Worm (Caenorhabditis elegans) whole organism, L3 larva: ENCODE measurements around the gene fbxc-17.
"Not testable (repeated sequence)": the region's sequence is repeated elsewhere in the genome, so short reads cannot be mapped to it uniquely, and the experiment has no call there.

Experiments
- ZK546.5 ChIP-seq: sonication (generic microtip); optimal IDR thresholded peaks from 2 replicates; lab custom pipeline; 2017; ENCODE audit warnings: missing biosample characterization, missing genetic modification characterization
- aly-2 ChIP-seq: fragments of 150-350 bp; optimal IDR thresholded peaks from 2 replicates; lab custom pipeline; 2014; ENCODE audit warnings: missing biosample characterization, missing genetic modification characterization
- ama-1 ChIP-seq: fragments of 150-350 bp; optimal IDR thresholded peaks from 2 replicates; lab custom pipeline; 2018
- ceh-16 ChIP-seq: sonication (generic microtip); optimal IDR thresholded peaks from 2 replicates; lab custom pipeline; 2017; ENCODE audit warnings: missing biosample characterization, missing genetic modification characterization
- ceh-28 ChIP-seq: fragments of 150-350 bp; optimal IDR thresholded peaks from 2 replicates; lab custom pipeline; 2014; ENCODE audit warnings: missing biosample characterization, missing genetic modification reagents, missing genetic modification characterization
- ceh-82 ChIP-seq: fragments of 150-350 bp; optimal IDR thresholded peaks from 2 replicates; lab custom pipeline; 2014; ENCODE audit warnings: missing biosample characterization, missing genetic modification characterization
- ceh-9 ChIP-seq: sonication (generic microtip); optimal IDR thresholded peaks from 2 replicates; lab custom pipeline; 2018; ENCODE audit warnings: missing biosample characterization, missing genetic modification characterization
- egl-27 ChIP-seq: sonication (generic microtip); optimal IDR thresholded peaks from 4 replicates; lab custom pipeline; 2017; ENCODE audit warnings: missing biosample characterization, missing genetic modification reagents, missing genetic modification characterization
- elt-2 ChIP-seq: sonication (generic microtip); optimal IDR thresholded peaks from 2 replicates; lab custom pipeline; 2016; ENCODE audit warnings: missing genetic modification reagents, mild to moderate bottlenecking, missing genetic modification characterization, missing compliant biosample characterization
- elt-3 ChIP-seq, 3 experiments: fragments of 150-350 bp in 1 of 3; sonication (generic microtip) in 2 of 3; optimal IDR thresholded peaks; 2 replicates in 2 of 3; 4 replicates in 1 of 3; lab custom pipeline; 2014 to 2017; ENCODE audit warnings: missing biosample characterization in 3 of 3, missing genetic modification characterization in 3 of 3
- jun-1 ChIP-seq: fragments of 150-350 bp; optimal IDR thresholded peaks from 2 replicates; lab custom pipeline; 2014; ENCODE audit warnings: missing biosample characterization, missing genetic modification reagents, missing genetic modification characterization
- nhr-237 ChIP-seq: fragments of 150-350 bp; optimal IDR thresholded peaks from 2 replicates; lab custom pipeline; 2014; ENCODE audit warnings: missing biosample characterization, missing genetic modification characterization
- nhr-28 ChIP-seq: fragments of 150-350 bp; optimal IDR thresholded peaks from 2 replicates; lab custom pipeline; 2014; ENCODE audit warnings: missing biosample characterization, missing genetic modification characterization
- nhr-67 ChIP-seq: fragments of 150-350 bp; optimal IDR thresholded peaks from 2 replicates; lab custom pipeline; 2014; ENCODE audit warnings: missing biosample characterization, missing genetic modification characterization
- nhr-76 ChIP-seq: fragments of 150-350 bp; sonication (generic microtip); optimal IDR thresholded peaks from 5 replicates; lab custom pipeline; 2014; ENCODE audit warnings: missing biosample characterization, missing genetic modification characterization
- nhr-77 ChIP-seq: fragments of 150-350 bp; optimal IDR thresholded peaks from 2 replicates; lab custom pipeline; 2014; ENCODE audit warnings: missing biosample characterization, missing genetic modification characterization
- unc-62 ChIP-seq: fragments of 150-350 bp; sonication (generic microtip); optimal IDR thresholded peaks from 4 replicates; lab custom pipeline; 2014; ENCODE audit warnings: missing biosample characterization, missing genetic modification reagents, missing genetic modification characterization
- ztf-11 ChIP-seq: fragments of 150-350 bp; optimal IDR thresholded peaks from 2 replicates; lab custom pipeline; 2014; ENCODE audit warnings: missing biosample characterization, missing genetic modification characterization
- ztf-4 ChIP-seq: fragments of 150-350 bp; optimal IDR thresholded peaks from 2 replicates; lab custom pipeline; 2014; ENCODE audit warnings: missing biosample characterization, missing genetic modification characterization

The fbxc-17 gene

ce11 chrII:932718-933117, 46.3 kb downstream of the fbxc-17 start, which contains the start of gene acs-15:
acs-15 (plus strand) TSS chrII:933018.
- no peak for TF ChIP-seq nhr-76 (tag; lab: Kevin White, UChicago)
- no peak for TF ChIP-seq nhr-77 (tag; lab: Kevin White, UChicago)
- TF ChIP-seq ama-1 (lab: Kevin White, UChicago), result no peak
- TF ChIP-seq ztf-11 (tag; lab: Kevin White, UChicago), result no peak
- TF ChIP-seq aly-2 (tag; lab: Kevin White, UChicago), result no peak

DNA sequence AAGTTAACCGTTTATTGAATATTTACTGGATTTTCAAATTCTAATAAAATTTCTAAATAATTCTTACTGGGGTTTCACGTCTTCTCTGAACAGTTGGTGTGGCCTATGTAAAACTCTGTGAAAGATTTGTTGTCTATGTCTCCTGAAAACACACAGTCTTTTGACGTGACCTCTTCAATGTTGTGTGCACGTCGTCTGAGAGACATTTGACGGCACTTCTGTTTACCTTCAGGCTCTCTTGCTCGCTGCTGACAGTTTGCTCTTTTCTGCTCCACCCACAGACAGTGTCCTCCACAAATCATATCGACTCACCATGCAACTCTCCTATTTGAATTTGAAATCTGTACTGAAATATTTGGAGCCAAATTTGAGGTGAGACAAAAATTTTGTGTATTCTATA, 48.2 kb downstream of the fbxc-17 start, which contains the start of gene fbxc-34:
fbxc-34 (plus strand) TSS at position 301 of the 400 bp plus-strand sequence.
- not testable (repeated sequence) for TF ChIP-seq ZK546.5 (tag; lab: Kevin White, UChicago); elt-3 (tag; optimal IDR thresholded peaks at IDR 0.05; lab: Kevin White, UChicago); ceh-82 (tag; lab: Kevin White, UChicago)

DNA sequence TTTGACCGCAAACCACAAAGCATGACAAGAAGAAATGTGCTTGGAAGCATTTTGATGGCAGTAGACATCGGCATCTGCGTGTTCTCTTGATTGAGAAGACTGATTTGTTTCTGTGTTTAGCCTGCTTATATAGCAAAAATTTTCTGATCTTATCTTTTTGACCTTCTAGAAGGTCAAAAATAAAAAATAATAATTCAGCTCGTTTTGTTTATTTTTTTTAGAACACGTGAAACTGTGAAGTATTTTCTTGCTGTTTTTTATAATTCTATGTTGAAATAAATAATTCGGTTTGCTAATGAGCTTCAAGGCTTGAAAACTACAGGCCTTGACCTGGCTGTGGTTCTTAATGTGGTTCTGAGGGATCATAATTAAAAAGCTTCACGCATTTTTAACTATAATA, 51.7 kb downstream of the fbxc-17 start, which contains the start of gene R07C3.13:
R07C3.13 (minus strand) TSS at position 101 of the 400 bp plus-strand sequence.
- TF ChIP-seq elt-2 (no peak), nhr-28 (no peak), ztf-4 (tag; lab: Kevin White, UChicago) (no peak), ceh-16 (tag; lab: Kevin White, UChicago) (no peak), ceh-28 (no peak), nhr-237 (tag; lab: Kevin White, UChicago) (no peak), unc-62 (GFP tag; lab: Kevin White, UChicago) (no peak), ama-1 (lab: Kevin White, UChicago) (no peak), egl-27 (tag; lab: Kevin White, UChicago) (no peak), nhr-67 (tag; lab: Kevin White, UChicago) (no peak), ceh-9 (tag; lab: Kevin White, UChicago) (no peak), jun-1 (tag; lab: Kevin White, UChicago) (no peak), ceh-82 (tag; lab: Kevin White, UChicago) (no peak)
